Worm (Caenorhabditis elegans) whole organism, L1 larva: Measurements from ENCODE around the gene serp-1.2.

Experiments used
- C04F5.9 ChIP-seq: sonication (generic microtip); optimal IDR thresholded peaks from 2 replicates; lab custom pipeline; 2016; ENCODE audit warnings: missing genetic modification characterization, missing compliant biosample characterization
- C16A3.4 ChIP-seq: fragments of 150-350 bp; optimal IDR thresholded peaks from 2 replicates; lab custom pipeline; 2014; ENCODE audit warnings: missing biosample characterization, missing genetic modification characterization
- aha-1 ChIP-seq: fragments of 150-350 bp; optimal IDR thresholded peaks from 2 replicates; lab custom pipeline; 2014; ENCODE audit warnings: missing biosample characterization, missing genetic modification characterization
- ceh-88 ChIP-seq: fragments of 200-800 bp; sonication (Bioruptor generic); IDR thresholded peaks from 2 replicates; pipeline ENCODE4 v1.3.6; 2022; ENCODE audit warnings: missing genetic modification characterization, missing compliant biosample characterization
- dpl-1 ChIP-seq, 3 experiments: fragments of 150-350 bp in 2 of 3; sonication (generic microtip) in 1 of 3; optimal IDR thresholded peaks; 2 replicates each; lab custom pipeline; 2014 to 2017; ENCODE audit warnings: missing biosample characterization in 3 of 3, missing genetic modification characterization in 3 of 3, missing genetic modification reagents in 3 of 3
- dsc-1 ChIP-seq: sonication (generic microtip); optimal IDR thresholded peaks from 2 replicates; lab custom pipeline; 2016; ENCODE audit warnings: mild to moderate bottlenecking, missing genetic modification characterization, missing compliant biosample characterization
- elt-2 ChIP-seq: sonication (generic microtip); optimal IDR thresholded peaks from 2 replicates; lab custom pipeline; 2016; ENCODE audit warnings: missing genetic modification characterization, mild to moderate bottlenecking, inconsistent platforms, missing compliant biosample characterization, missing genetic modification reagents
- ets-5 ChIP-seq: fragments of 200-800 bp; sonication (Bioruptor generic); IDR thresholded peaks from 2 replicates; pipeline ENCODE4 v1.3.6; 2022; ENCODE audit warnings: missing genetic modification characterization, missing compliant biosample characterization
- fkh-4 ChIP-seq: sonication (generic microtip); optimal IDR thresholded peaks from 2 replicates; lab custom pipeline; 2016; ENCODE audit warnings: missing compliant biosample characterization, missing genetic modification characterization, borderline replicate concordance
- grh-1 ChIP-seq: fragments of 200-800 bp; sonication (Bioruptor generic); IDR thresholded peaks from 2 replicates; pipeline ENCODE4 v1.3.6; 2022; ENCODE audit warnings: missing genetic modification reagents, missing genetic modification characterization, missing compliant biosample characterization
- irx-1 ChIP-seq: sonication (generic microtip); optimal IDR thresholded peaks from 2 replicates; lab custom pipeline; 2016; ENCODE audit warnings: missing genetic modification characterization, missing compliant biosample characterization
- isw-1 ChIP-seq: fragments of 200-800 bp; sonication (Bioruptor generic); IDR thresholded peaks from 2 replicates; pipeline ENCODE4 v1.3.6; 2022; ENCODE audit warnings: missing genetic modification characterization, missing compliant biosample characterization
- lin-13 ChIP-seq: fragments of 150-350 bp; optimal IDR thresholded peaks from 2 replicates; lab custom pipeline; 2014; ENCODE audit warnings: missing biosample characterization, missing genetic modification reagents, missing genetic modification characterization
- mab-9 ChIP-seq: fragments of 200-800 bp; sonication (Bioruptor generic); IDR thresholded peaks from 2 replicates; pipeline ENCODE4 v1.3.6; 2022; ENCODE audit warnings: missing genetic modification reagents, missing genetic modification characterization, missing compliant biosample characterization
- mdl-1 ChIP-seq, 2 experiments: fragments of 150-350 bp; optimal IDR thresholded peaks; 2 replicates each; lab custom pipeline; 2014 to 2017; ENCODE audit warnings: missing biosample characterization in 2 of 2, missing genetic modification characterization in 2 of 2, inconsistent platforms in 1 of 2
- nhr-11 ChIP-seq: fragments of 150-350 bp; optimal IDR thresholded peaks from 2 replicates; lab custom pipeline; 2014; ENCODE audit warnings: missing biosample characterization, missing genetic modification characterization
- nhr-19 ChIP-seq: fragments of 200-800 bp; sonication (Bioruptor generic); conservative IDR thresholded peaks from 2 replicates; pipeline ENCODE4 v1.3.6; 2022; ENCODE audit warnings: missing genetic modification characterization, missing compliant biosample characterization
- nhr-71 ChIP-seq: sonication (generic microtip); optimal IDR thresholded peaks from 2 replicates; lab custom pipeline; 2016; ENCODE audit warnings: mild to moderate bottlenecking, missing genetic modification characterization, moderate library complexity, missing compliant biosample characterization
- nhr-84 ChIP-seq: sonication (generic microtip); optimal IDR thresholded peaks from 2 replicates; lab custom pipeline; 2017; ENCODE audit warnings: missing biosample characterization, missing genetic modification characterization
- nhr-85 ChIP-seq: sonication (generic microtip); peaks from one replicate; lab custom pipeline; 2016; ENCODE audit warnings: missing genetic modification characterization, inconsistent platforms, missing compliant biosample characterization
- snu-23 ChIP-seq: sonication (generic microtip); optimal IDR thresholded peaks from 2 replicates; lab custom pipeline; 2016; ENCODE audit warnings: missing genetic modification characterization, missing compliant biosample characterization
- sptf-1 ChIP-seq: fragments of 150-350 bp; optimal IDR thresholded peaks from 2 replicates; lab custom pipeline; 2014; ENCODE audit warnings: missing biosample characterization, missing genetic modification characterization
- swsn-7 ChIP-seq: sonication (generic microtip); optimal IDR thresholded peaks from 2 replicates; lab custom pipeline; 2016; ENCODE audit warnings: missing genetic modification characterization, missing compliant biosample characterization
- tbx-2 ChIP-seq: sonication (generic microtip); optimal IDR thresholded peaks from 2 replicates; lab custom pipeline; 2016; ENCODE audit warnings: missing genetic modification characterization, missing compliant biosample characterization
- unc-130 ChIP-seq: fragments of 150-350 bp; optimal IDR thresholded peaks from 2 replicates; lab custom pipeline; 2017; ENCODE audit warnings: missing biosample characterization, missing genetic modification characterization, inconsistent platforms
- unc-30 ChIP-seq: sonication (generic microtip); optimal IDR thresholded peaks from 2 replicates; lab custom pipeline; 2017; ENCODE audit warnings: missing biosample characterization, missing genetic modification characterization
- zip-4 ChIP-seq: fragments of 200-800 bp; sonication (Bioruptor generic); optimal IDR thresholded peaks from 2 replicates; lab custom pipeline; 2018; ENCODE audit warnings: mild to moderate bottlenecking, missing genetic modification characterization, moderate library complexity, missing compliant biosample characterization
- ztf-11 ChIP-seq, 2 experiments: sonication (generic microtip); optimal IDR thresholded peaks; 2 replicates each; lab custom pipeline; 2016 to 2017; ENCODE audit warnings: missing genetic modification characterization in 2 of 2, missing biosample characterization in 1 of 2, missing compliant biosample characterization in 1 of 2

The serp-1.2 gene

ce11 chrIV:8266024-8266949 is 40.8 kb downstream of the serp-1.2 start:
- no peak for TF ChIP-seq mab-9 (GFP tag; lab: Robert Waterston, UW)
- TF ChIP-seq dsc-1 (tag; lab: Kevin White, UChicago) = no peak
- TF ChIP-seq nhr-19 = no peak
- no peak for TF ChIP-seq nhr-11 (tag; lab: Kevin White, UChicago)
- TF ChIP-seq unc-130 (tag; lab: Kevin White, UChicago) = no peak

ce11 chrIV:8268024-8268423 is 42.5 kb downstream of the serp-1.2 start, which contains the start of the genes K07H8.5 and K07H8.8:
Gene K07H8.5 (plus strand): TSS chrIV:8268324.
Gene K07H8.8 (minus strand): TSS chrIV:8268412.
- TF ChIP-seq C16A3.4 (tag; lab: Kevin White, UChicago) (no peak), nhr-84 (tag; lab: Kevin White, UChicago) (no peak), elt-2 (tag; lab: Kevin White, UChicago) (no peak), dpl-1 (GFP tag; optimal IDR thresholded peaks at IDR 0.05; lab: Kevin White, UChicago) (no peak), aha-1 (no peak), zip-4 (no peak)

- TF ChIP-seq unc-130 (tag; lab: Kevin White, UChicago) (no peak), tbx-2 (tag; lab: Kevin White, UChicago) (no peak), nhr-85 (tag; lab: Kevin White, UChicago) (peak; percentile 51)
Measured at ce11 chrIV:8273334-8273733, 47.9 kb downstream of the serp-1.2 start.

ce11 chrIV:8275232-8275631 is 49.8 kb downstream of the serp-1.2 start, which contains the start of gene K07H8.11:
Gene K07H8.11 (minus strand): TSS chrIV:8275332.
- TF ChIP-seq irx-1 (tag; lab: Kevin White, UChicago) (no peak), ets-5 (GFP tag; lab: Robert Waterston, UW) (no peak), mdl-1 (tag; optimal IDR thresholded peaks at IDR 0.05; lab: Kevin White, UChicago) (no peak), fkh-4 (tag; lab: Kevin White, UChicago) (no peak), unc-30 (tag; lab: Kevin White, UChicago) (no peak), nhr-85 (tag; lab: Kevin White, UChicago) (no peak), snu-23 (GFP tag; lab: Kevin White, UChicago) (no peak), lin-13 (no peak), grh-1 (no peak), nhr-11 (tag; lab: Kevin White, UChicago) (no peak), C16A3.4 (tag; lab: Kevin White, UChicago) (no peak), ceh-88 (GFP tag; lab: Robert Waterston, UW) (no peak), swsn-7 (tag; lab: Kevin White, UChicago) (no peak), isw-1 (no peak), C04F5.9 (tag; lab: Kevin White, UChicago) (no peak), ztf-11 (tag; optimal IDR thresholded peaks at IDR 0.05; lab: Kevin White, UChicago) (no peak), sptf-1 (tag; lab: Kevin White, UChicago) (no peak), nhr-71 (tag; lab: Kevin White, UChicago) (no peak)
